Worm (Caenorhabditis elegans) whole organism, L4/young adult: ENCODE measurements around the gene C44B7.7.

ENCODE experiments used
- W03F9.2 ChIP-seq: fragments of 150-350 bp; optimal IDR thresholded peaks from 2 replicates; lab custom pipeline; 2014; ENCODE audit warnings: missing biosample characterization, missing genetic modification characterization
- dao-5 ChIP-seq: sonication (generic microtip); optimal IDR thresholded peaks from 2 replicates; lab custom pipeline; 2016; ENCODE audit warnings: missing genotype, missing genetic modification characterization, moderate library complexity, missing compliant biosample characterization
- him-1 ChIP-seq: sonication (generic microtip); optimal IDR thresholded peaks from 2 replicates; lab custom pipeline; 2016; ENCODE audit warnings: missing genotype, missing genetic modification reagents, missing genetic modification characterization, missing compliant biosample characterization

- TF ChIP-seq dao-5 (tag; lab: Kevin White, UChicago) = no peak
- TF ChIP-seq him-1 (tag; lab: Kevin White, UChicago) = peak; percentile 42
- peak; percentile 15 for TF ChIP-seq W03F9.2 (tag; lab: Kevin White, UChicago)
Measured at ce11 chrII:6913309-6913708, 33.3 kb upstream of the C44B7.7 start, which contains the start of gene cyn-10.
